Fruit fly (Drosophila melanogaster): Measurements from ENCODE around the gene CG8188.

The CG8188 gene

dm6 chrX:17742592-17743364 is 40.0 kb upstream of the CG8188 start (continued):
- TF ChIP-seq her (GFP tag; optimal IDR thresholded peaks at IDR 0.05) = no peak
- no peak for TF ChIP-seq CG17328 (GFP tag; IDR thresholded peaks at IDR 0.05)
- TF ChIP-seq Dad (GFP tag; optimal IDR thresholded peaks at IDR 0.05) = no peak
- no peak for TF ChIP-seq Awh (GFP tag; IDR thresholded peaks at IDR 0.05)
- no peak for TF ChIP-seq scrt (GFP tag; optimal IDR thresholded peaks at IDR 0.05)
- no peak for TF ChIP-seq CG1602 (GFP tag; optimal IDR thresholded peaks at IDR 0.05)
- no peak for TF ChIP-seq p53 (GFP tag; optimal IDR thresholded peaks at IDR 0.05)
- no peak for TF ChIP-seq CG8290 (GFP tag; optimal IDR thresholded peaks at IDR 0.05)
- TF ChIP-seq CG8290 (tag; optimal IDR thresholded peaks at IDR 0.05) = peak in 1 of 2 experiments; percentile 66
- no peak for TF ChIP-seq Dip3 (GFP tag; optimal IDR thresholded peaks at IDR 0.05)
- TF ChIP-seq wek (GFP tag; optimal IDR thresholded peaks at IDR 0.05) = no peak
- peak; percentile 33 for TF ChIP-seq CG12744 (GFP tag; optimal IDR thresholded peaks at IDR 0.05)
- TF ChIP-seq nau (GFP tag; optimal IDR thresholded peaks at IDR 0.05) = peak; percentile 2
- no peak for TF ChIP-seq Myb (GFP tag; optimal IDR thresholded peaks at IDR 0.05)
- no peak for TF ChIP-seq CG14965 (GFP tag; optimal IDR thresholded peaks at IDR 0.05; ENCODE audit: borderline replicate concordance)
- no peak for TF ChIP-seq emc (GFP tag; optimal IDR thresholded peaks at IDR 0.05)
- TF ChIP-seq CG9797 (GFP tag; optimal IDR thresholded peaks at IDR 0.05) = peak; percentile 9
- no peak for TF ChIP-seq CG31224 (GFP tag; IDR thresholded peaks at IDR 0.05)
- peak; percentile 21 for TF ChIP-seq BtbVII (GFP tag; optimal IDR thresholded peaks at IDR 0.05)
- TF ChIP-seq shn (GFP tag; optimal IDR thresholded peaks at IDR 0.05) = peak; percentile 10
- TF ChIP-seq CG11695 (GFP tag; IDR thresholded peaks at IDR 0.05) = peak; percentile 39; the same call in 1 of the 3 replicates
- no peak for TF ChIP-seq CG9876 (GFP tag; optimal IDR thresholded peaks at IDR 0.05)
- TF ChIP-seq CG32772 (GFP tag; IDR thresholded peaks at IDR 0.05) = no peak
- TF ChIP-seq ci (GFP tag; IDR thresholded peaks at IDR 0.05) = no peak
- TF ChIP-seq trem (tag; optimal IDR thresholded peaks at IDR 0.05) = peak; percentile 21
- peak; percentile 60 for TF ChIP-seq nmo (GFP tag; optimal IDR thresholded peaks at IDR 0.05)
- TF ChIP-seq CG16813 (GFP tag; IDR thresholded peaks at IDR 0.05; ENCODE audit: partially characterized antibody) = peak; percentile 15; the same call in 1 of the 3 replicates
- no peak for TF ChIP-seq disco-r (GFP tag; optimal IDR thresholded peaks at IDR 0.05)
- no peak for TF ChIP-seq CG10209 (GFP tag; optimal IDR thresholded peaks at IDR 0.05)
- TF ChIP-seq Six4 (GFP tag; optimal IDR thresholded peaks at IDR 0.05) = peak; percentile 33
- TF ChIP-seq amos (GFP tag; IDR thresholded peaks at IDR 0.05; ENCODE audit: partially characterized antibody) = no peak
- peak; percentile 17 for TF ChIP-seq Side (GFP tag; optimal IDR thresholded peaks at IDR 0.05)
- TF ChIP-seq CG7271 (tag; optimal IDR thresholded peaks at IDR 0.05) = no peak
- TF ChIP-seq chif (GFP tag; optimal IDR thresholded peaks at IDR 0.05) = peak in 1 of 2 experiments; percentile 41
- TF ChIP-seq CG32767 (GFP tag; IDR thresholded peaks at IDR 0.05) = no peak
- no peak for TF ChIP-seq B-H1 (GFP tag; IDR thresholded peaks at IDR 0.05)
- TF ChIP-seq CG11723 (GFP tag; optimal IDR thresholded peaks at IDR 0.05) = no peak
- no peak for TF ChIP-seq CG11560 (tag; IDR thresholded peaks at IDR 0.05)
- no peak for TF ChIP-seq CG42726 (GFP tag; IDR thresholded peaks at IDR 0.05; ENCODE audit: partially characterized antibody)
- peak; percentile 38; the same call in 1 of the 2 replicates for TF ChIP-seq CG9932 (GFP tag; IDR thresholded peaks at IDR 0.05)
- no peak for TF ChIP-seq gsb (GFP tag; IDR thresholded peaks at IDR 0.05)
- no peak for TF ChIP-seq toy (GFP tag; IDR thresholded peaks at IDR 0.05)
- no peak for TF ChIP-seq NC2β (GFP tag; optimal IDR thresholded peaks at IDR 0.05)
- TF ChIP-seq unpg (GFP tag; optimal IDR thresholded peaks at IDR 0.05) = peak; percentile 41
- TF ChIP-seq CG13296 (GFP tag; optimal IDR thresholded peaks at IDR 0.05) = no peak
- TF ChIP-seq CG31388 (GFP tag; optimal IDR thresholded peaks at IDR 0.05) = no peak
- peak; percentile 18 for TF ChIP-seq Chrac-16 (GFP tag; optimal IDR thresholded peaks at IDR 0.05)
- peak; percentile 17 for TF ChIP-seq caup (GFP tag; optimal IDR thresholded peaks at IDR 0.05; ENCODE audit: severe bottlenecking)
- no peak for TF ChIP-seq CG6765 (GFP tag; optimal IDR thresholded peaks at IDR 0.05)
- peak; percentile 59 for TF ChIP-seq Ssrp (tag; optimal IDR thresholded peaks at IDR 0.05)
